Fruit fly (Drosophila melanogaster) whole organism, embryonic: ENCODE results near the gene Sry-alpha.

Experiments
- CG10431 ChIP-seq: fragments of 200-800 bp; sonication (Bioruptor generic); optimal IDR thresholded peaks from 3 replicates; lab custom pipeline; 2018; ENCODE audit warnings: missing biosample characterization, mild to moderate bottlenecking, missing genetic modification characterization
- CG10959 ChIP-seq: fragments of 200-800 bp; sonication (Bioruptor generic); IDR thresholded peaks from 2 replicates; pipeline ENCODE4 v1.3.6; 2022; ENCODE audit warnings: missing biosample characterization, missing genetic modification characterization
- CG12659 ChIP-seq: fragments of 200-800 bp; sonication (Bioruptor generic); optimal IDR thresholded peaks from 3 replicates; lab custom pipeline; 2017; ENCODE audit warnings: mild to moderate bottlenecking, missing biosample characterization, missing genetic modification reagents, missing genetic modification characterization
- CG14710 ChIP-seq: fragments of 200-800 bp; sonication (Bioruptor generic); optimal IDR thresholded peaks from 3 replicates; lab custom pipeline; 2019; ENCODE audit warnings: missing biosample characterization, mild to moderate bottlenecking, missing genetic modification characterization, moderate library complexity
- CG15479 ChIP-seq: fragments of 200-800 bp; sonication (Bioruptor generic); optimal IDR thresholded peaks from 3 replicates; lab custom pipeline; 2019; ENCODE audit warnings: missing biosample characterization, mild to moderate bottlenecking, missing genetic modification characterization, moderate library complexity
- CG15514 ChIP-seq: fragments of 200-800 bp; sonication (Bioruptor generic); optimal IDR thresholded peaks from 3 replicates; lab custom pipeline; 2017; ENCODE audit warnings: missing biosample characterization, missing genetic modification characterization, mild to moderate bottlenecking, moderate library complexity, missing genetic modification reagents
- CG15696 ChIP-seq: fragments of 200-800 bp; sonication (Bioruptor generic); optimal IDR thresholded peaks from 2 replicates; lab custom pipeline; 2019; ENCODE audit warnings: missing biosample characterization, mild to moderate bottlenecking, missing genetic modification characterization, moderate library complexity
- CG3995 ChIP-seq: fragments of 200-800 bp; sonication (Bioruptor generic); optimal IDR thresholded peaks from 3 replicates; lab custom pipeline; 2016; ENCODE audit warnings: missing biosample characterization, missing genetic modification characterization
- CG5245 ChIP-seq: fragments of 200-800 bp; sonication (Bioruptor generic); optimal IDR thresholded peaks from 3 replicates; lab custom pipeline; 2016; ENCODE audit warnings: missing biosample characterization, missing genetic modification characterization
- CG9215 ChIP-seq: fragments of 200-800 bp; sonication (Bioruptor generic); IDR thresholded peaks from 2 replicates; pipeline ENCODE4 v1.3.6; 2022; ENCODE audit warnings: missing biosample characterization, missing genetic modification characterization
- CG9727 ChIP-seq: fragments of 200-800 bp; sonication (Bioruptor generic); optimal IDR thresholded peaks from 3 replicates; lab custom pipeline; 2017; ENCODE audit warnings: missing biosample characterization, mild to moderate bottlenecking, missing genetic modification characterization
- Dbx ChIP-seq: fragments of 200-800 bp; sonication (Bioruptor generic); IDR thresholded peaks from 3 replicates; pipeline ENCODE4 v1.3.6; 2022; ENCODE audit warnings: missing biosample characterization, missing genetic modification characterization
- Dfd ChIP-seq, 2 experiments: fragments of >200 bp; optimal IDR thresholded peaks; 2 replicates each; lab custom pipeline; 2017; ENCODE audit warnings: missing biosample characterization in 2 of 2, missing genetic modification characterization in 2 of 2
- Drgx ChIP-seq: fragments of 200-800 bp; sonication (Bioruptor generic); IDR thresholded peaks from 2 replicates; pipeline ENCODE4 v1.3.6; 2022; ENCODE audit warnings: missing biosample characterization, missing genetic modification characterization
- ERR ChIP-seq: fragments of 200-800 bp; sonication (Bioruptor generic); optimal IDR thresholded peaks from 2 replicates; lab custom pipeline; 2016; ENCODE audit warnings: missing biosample characterization, missing genetic modification characterization
- Eip74EF ChIP-seq, 2 experiments: fragments of 200-800 bp in 1 of 2; fragments of >200 bp in 1 of 2; sonication (Bioruptor generic) in 1 of 2; optimal IDR thresholded peaks; 2 replicates each; lab custom pipeline; 2017 to 2019; ENCODE audit warnings: missing biosample characterization in 2 of 2, missing genetic modification characterization in 2 of 2, mild to moderate bottlenecking in 1 of 2, moderate library complexity in 1 of 2
- GATAe ChIP-seq: fragments of 200-800 bp; sonication (Bioruptor generic); conservative IDR thresholded peaks from 2 replicates; pipeline ENCODE4 v1.3.6; 2022; ENCODE audit warnings: missing biosample characterization, missing genetic modification characterization
- Gug ChIP-seq: fragments of 200-800 bp; sonication (Bioruptor generic); IDR thresholded peaks from 4 replicates; pipeline ENCODE4 v1.3.6; 2022; ENCODE audit warnings: missing biosample characterization, missing genetic modification characterization
- HLH54F ChIP-seq: fragments of 200-800 bp; sonication (Bioruptor generic); optimal IDR thresholded peaks from 3 replicates; lab custom pipeline; 2016; ENCODE audit warnings: missing biosample characterization, missing genetic modification characterization
- Hmr ChIP-seq: fragments of 200-800 bp; sonication (Bioruptor generic); optimal IDR thresholded peaks from 3 replicates; lab custom pipeline; 2017; ENCODE audit warnings: mild to moderate bottlenecking, missing biosample characterization, missing genetic modification reagents, missing genetic modification characterization
- Hr78 ChIP-seq, 2 experiments: fragments of 200-800 bp in 1 of 2; fragments of >200 bp in 1 of 2; sonication (Bioruptor generic) in 1 of 2; optimal IDR thresholded peaks; 2 replicates each; lab custom pipeline; 2017 to 2019; ENCODE audit warnings: missing biosample characterization in 2 of 2, missing genetic modification characterization in 2 of 2, mild to moderate bottlenecking in 1 of 2, moderate library complexity in 1 of 2
- PHDP ChIP-seq: fragments of 200-800 bp; sonication (Bioruptor generic); optimal IDR thresholded peaks from 3 replicates; lab custom pipeline; 2018; ENCODE audit warnings: missing biosample characterization, mild to moderate bottlenecking, missing genetic modification characterization, moderate library complexity
- Rx ChIP-seq: fragments of 200-800 bp; sonication (Bioruptor generic); IDR thresholded peaks from 2 replicates; pipeline ENCODE4 v1.3.6; 2022; ENCODE audit warnings: missing biosample characterization, missing genetic modification characterization
- YL-1 ChIP-seq: fragments of 200-800 bp; sonication (Bioruptor generic); optimal IDR thresholded peaks from 3 replicates; lab custom pipeline; 2017; ENCODE audit warnings: missing biosample characterization, mild to moderate bottlenecking, missing genetic modification characterization
- ara ChIP-seq: fragments of 200-800 bp; sonication (Bioruptor generic); IDR thresholded peaks from 2 replicates; pipeline ENCODE4 v1.3.6; 2022; ENCODE audit warnings: missing biosample characterization, missing genetic modification characterization
- az2 ChIP-seq: fragments of 200-800 bp; sonication (Bioruptor generic); optimal IDR thresholded peaks from 3 replicates; lab custom pipeline; 2016; ENCODE audit warnings: missing biosample characterization, missing genetic modification characterization
- bab2 ChIP-seq: fragments of 200-800 bp; sonication (Bioruptor generic); optimal IDR thresholded peaks from 2 replicates; lab custom pipeline; 2016; ENCODE audit warnings: missing biosample characterization, missing genetic modification characterization
- bcd ChIP-seq: fragments of 200-800 bp; sonication (Bioruptor generic); optimal IDR thresholded peaks from 2 replicates; lab custom pipeline; 2017; ENCODE audit warnings: missing biosample characterization, mild to moderate bottlenecking, missing genetic modification characterization
- bowl ChIP-seq: fragments of 200-800 bp; sonication (Bioruptor generic); IDR thresholded peaks from 2 replicates; pipeline ENCODE4 v1.3.6; 2022; ENCODE audit warnings: missing biosample characterization, missing genetic modification characterization
- br ChIP-seq: fragments of >200 bp; optimal IDR thresholded peaks from 2 replicates; lab custom pipeline; 2017
- caup ChIP-seq: fragments of 200-800 bp; sonication (Bioruptor generic); optimal IDR thresholded peaks from 3 replicates; lab custom pipeline; 2017; ENCODE audit warnings: missing biosample characterization, mild to moderate bottlenecking, missing genetic modification characterization, moderate library complexity; ENCODE audit not compliant: severe bottlenecking
- dpn ChIP-seq, 2 experiments: fragments of 200-800 bp; sonication (Bioruptor generic); optimal IDR thresholded peaks; 3 replicates each; lab custom pipeline; 2016; ENCODE audit warnings: missing biosample characterization in 2 of 2, missing genetic modification characterization in 2 of 2
- dysf ChIP-seq: fragments of 200-800 bp; sonication (Bioruptor generic); IDR thresholded peaks from 3 replicates; pipeline ENCODE4 v1.3.6; 2022; ENCODE audit warnings: missing biosample characterization, missing genetic modification characterization
- emc ChIP-seq: fragments of 200-800 bp; sonication (Bioruptor generic); optimal IDR thresholded peaks from 2 replicates; lab custom pipeline; 2016; ENCODE audit warnings: missing biosample characterization, missing genetic modification characterization
- ewg ChIP-seq: fragments of 200-800 bp; sonication (Bioruptor generic); optimal IDR thresholded peaks from 3 replicates; lab custom pipeline; 2017; ENCODE audit warnings: mild to moderate bottlenecking, missing biosample characterization, missing genetic modification reagents, missing genetic modification characterization
- exex ChIP-seq: fragments of 200-800 bp; sonication (Bioruptor generic); optimal IDR thresholded peaks from 4 replicates; lab custom pipeline; 2018; ENCODE audit warnings: missing biosample characterization, mild to moderate bottlenecking, missing genetic modification characterization, moderate library complexity
- fd102C ChIP-seq: fragments of 200-800 bp; sonication (Bioruptor generic); optimal IDR thresholded peaks from 2 replicates; lab custom pipeline; 2018; ENCODE audit warnings: missing biosample characterization, mild to moderate bottlenecking, missing genetic modification characterization, moderate library complexity
- knrl ChIP-seq: fragments of 200-800 bp; sonication (Bioruptor generic); IDR thresholded peaks from 3 replicates; pipeline ENCODE4 v1.3.6; 2022; ENCODE audit warnings: missing biosample characterization, missing genetic modification characterization; ENCODE audit not compliant: partially characterized antibody
- lilli ChIP-seq: fragments of 200-800 bp; sonication (Bioruptor generic); optimal IDR thresholded peaks from 3 replicates; lab custom pipeline; 2016; ENCODE audit warnings: missing biosample characterization, missing genetic modification characterization
- mam ChIP-seq: fragments of 200-800 bp; sonication (Bioruptor generic); optimal IDR thresholded peaks from 3 replicates; lab custom pipeline; 2016; ENCODE audit warnings: missing biosample characterization, missing genetic modification characterization
- mirr ChIP-seq: fragments of 200-800 bp; sonication (Bioruptor generic); optimal IDR thresholded peaks from 3 replicates; lab custom pipeline; 2018; ENCODE audit warnings: missing biosample characterization, mild to moderate bottlenecking, missing genetic modification characterization
- mld ChIP-seq: fragments of 200-800 bp; sonication (Bioruptor generic); IDR thresholded peaks from 3 replicates; pipeline ENCODE4 v1.3.6; 2022; ENCODE audit warnings: missing biosample characterization, missing genetic modification characterization; ENCODE audit not compliant: partially characterized antibody
- prd ChIP-seq, 3 experiments: fragments of >200 bp in 2 of 3; fragments of 200-800 bp in 1 of 3; sonication (Bioruptor generic) in 1 of 3; optimal IDR thresholded peaks in 2 of 3; IDR thresholded peaks in 1 of 3; 2 replicates in 2 of 3; 3 replicates in 1 of 3; pipeline versions ENCODE4 v1.3.6 to Lab custom; 2017 to 2022; ENCODE audit warnings: missing biosample characterization in 1 of 3, missing genetic modification characterization in 1 of 3
- repo ChIP-seq: fragments of 200-800 bp; sonication (Bioruptor generic); optimal IDR thresholded peaks from 2 replicates; lab custom pipeline; 2016; ENCODE audit warnings: missing biosample characterization, missing genetic modification characterization
- sens ChIP-seq: fragments of 200-800 bp; sonication (Bioruptor generic); peaks from one replicate; lab custom pipeline; 2016; ENCODE audit warnings: missing biosample characterization, missing genetic modification characterization
- ssp ChIP-seq: fragments of 200-800 bp; sonication (Bioruptor generic); IDR thresholded peaks from 2 replicates; pipeline ENCODE4 v1.3.6; 2022; ENCODE audit warnings: missing biosample characterization, missing genetic modification characterization
- sug ChIP-seq: fragments of 200-800 bp; optimal IDR thresholded peaks from 2 replicates; lab custom pipeline; 2019; ENCODE audit warnings: missing biosample characterization, mild to moderate bottlenecking, missing genetic modification characterization, moderate library complexity
- unpg ChIP-seq: fragments of 200-800 bp; sonication (Bioruptor generic); optimal IDR thresholded peaks from 3 replicates; lab custom pipeline; 2018; ENCODE audit warnings: missing biosample characterization, mild to moderate bottlenecking, missing genetic modification characterization, moderate library complexity

The Sry-alpha gene

DNA sequence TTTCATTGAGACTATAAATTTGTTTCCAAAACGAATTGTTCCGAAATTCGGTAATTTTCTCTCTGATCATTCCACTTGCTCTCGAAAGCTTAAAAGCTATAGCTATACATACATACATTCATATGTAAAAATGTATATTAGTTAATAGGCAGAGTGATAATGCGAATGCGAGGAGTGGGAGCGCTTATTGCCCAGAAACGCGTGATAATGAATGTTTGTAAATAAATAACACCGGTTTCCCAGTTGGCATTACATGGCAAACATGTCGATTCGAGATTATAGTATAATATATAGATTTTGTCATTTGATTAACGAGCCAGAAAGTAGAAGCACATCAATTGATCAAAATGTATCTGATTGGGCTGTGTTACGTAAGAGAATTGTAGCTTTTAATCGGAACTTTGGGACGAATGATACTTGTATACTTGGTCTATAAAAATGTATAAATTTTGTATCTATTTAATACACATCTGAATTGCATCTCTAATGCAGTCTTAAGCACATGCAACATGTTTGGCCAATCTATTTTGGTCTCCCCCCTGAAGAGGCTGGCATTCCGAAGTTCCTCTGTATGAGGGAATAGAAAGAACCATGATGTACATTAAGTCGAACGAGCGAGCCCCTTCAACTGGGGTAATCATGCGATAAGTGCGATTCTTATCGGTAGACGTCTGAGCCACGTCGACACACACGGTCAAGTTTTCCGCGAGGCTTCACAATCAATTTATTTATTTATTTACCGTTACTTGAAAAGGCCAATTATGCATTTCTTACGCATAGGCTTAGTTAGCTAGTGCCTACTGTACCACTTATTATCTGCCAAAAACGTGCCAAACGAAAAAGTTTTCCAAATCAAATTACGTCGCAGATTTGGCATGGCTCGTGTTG lies 26.7 kb upstream of the Sry-alpha start:
- no peak for TF ChIP-seq CG3995 (GFP tag; lab: Kevin White, UChicago)
- TF ChIP-seq CG14710 (tag; lab: Kevin White, UChicago), result no peak
- TF ChIP-seq Hr78 (GFP tag; optimal IDR thresholded peaks at IDR 0.05; lab: Kevin White, UChicago), result no peak
- no peak; the same call in 1 of the 2 replicates for TF ChIP-seq Rx (GFP tag; lab: Robert Waterston, UW)
- no peak for TF ChIP-seq knrl (GFP tag; lab: Robert Waterston, UW)
- no peak for TF ChIP-seq prd (optimal IDR thresholded peaks at IDR 0.05; lab: Kevin White, UChicago)
- peak; percentile 35; the same call in 1 of the 3 replicates for TF ChIP-seq prd (GFP tag; IDR thresholded peaks at IDR 0.05; lab: Robert Waterston, UW)
- no peak for TF ChIP-seq PHDP (tag; lab: Kevin White, UChicago)
- no peak for TF ChIP-seq CG10959
- no peak for TF ChIP-seq ara
- TF ChIP-seq Drgx, result peak; percentile 59
- no peak for TF ChIP-seq mld (GFP tag; lab: Robert Waterston, UW)
- TF ChIP-seq mirr (GFP tag; lab: Kevin White, UChicago), result peak; percentile 64
- TF ChIP-seq GATAe, result peak; percentile 38; the same call in 1 of the 2 replicates
- no peak for TF ChIP-seq CG15479
- no peak for TF ChIP-seq bowl (GFP tag; lab: Robert Waterston, UW)
- peak; percentile 28 for TF ChIP-seq CG9727 (GFP tag; lab: Kevin White, UChicago)
- TF ChIP-seq Dfd (GFP tag; optimal IDR thresholded peaks at IDR 0.05; lab: Kevin White, UChicago), result no peak
- peak; percentile 11 for TF ChIP-seq Hmr (GFP tag; lab: Kevin White, UChicago)
- TF ChIP-seq CG12659 (GFP tag; lab: Kevin White, UChicago), result peak; percentile 11
- no peak for TF ChIP-seq ssp (GFP tag; lab: Robert Waterston, UW)
- TF ChIP-seq bab2 (GFP tag; lab: Kevin White, UChicago), result no peak
- no peak for TF ChIP-seq CG15696
- TF ChIP-seq lilli (GFP tag; lab: Kevin White, UChicago), result peak; percentile 19
- peak; percentile 32 for TF ChIP-seq ERR (GFP tag; lab: Kevin White, UChicago)
- no peak for TF ChIP-seq az2 (GFP tag; lab: Kevin White, UChicago)
- TF ChIP-seq repo (GFP tag; lab: Kevin White, UChicago), result no peak
- no peak for TF ChIP-seq Eip74EF (GFP tag; optimal IDR thresholded peaks at IDR 0.05; lab: Kevin White, UChicago)
- TF ChIP-seq CG15514 (GFP tag; lab: Kevin White, UChicago), result peak; percentile 38
- TF ChIP-seq caup (GFP tag; lab: Kevin White, UChicago), result peak; percentile 7
- no peak for TF ChIP-seq CG10431 (GFP tag; lab: Kevin White, UChicago)
- TF ChIP-seq CG9215 (GFP tag; lab: Robert Waterston, UW), result peak; percentile 27; the same call in 1 of the 2 replicates
- TF ChIP-seq exex, result peak; percentile 64
- no peak for TF ChIP-seq ewg (GFP tag; lab: Kevin White, UChicago)
- no peak for TF ChIP-seq br (lab: Kevin White, UChicago)
- TF ChIP-seq fd102C (GFP tag; lab: Kevin White, UChicago), result no peak
- no peak for TF ChIP-seq unpg
- TF ChIP-seq mam (GFP tag; lab: Kevin White, UChicago), result peak; percentile 60
- TF ChIP-seq Gug (GFP tag; lab: Robert Waterston, UW), result 0 out of 4 replicates have a peak, but pooled peaks have one; percentile 20
- TF ChIP-seq CG5245 (GFP tag; lab: Kevin White, UChicago), result no peak
- peak; percentile 6 for TF ChIP-seq HLH54F
- TF ChIP-seq sens (GFP tag; lab: Kevin White, UChicago), result peak; percentile 59
- TF ChIP-seq bcd (GFP tag; lab: Kevin White, UChicago), result peak; percentile 23
- peak; percentile 25 for TF ChIP-seq sug (tag; lab: Kevin White, UChicago)
- peak; percentile 17 for TF ChIP-seq YL-1 (GFP tag; lab: Kevin White, UChicago)
- peak; percentile 54; the same call in 2 of the 3 replicates for TF ChIP-seq dysf (GFP tag; lab: Robert Waterston, UW)
- TF ChIP-seq Dbx (GFP tag; lab: Robert Waterston, UW), result peak; percentile 33; the same call in 1 of the 3 replicates
- TF ChIP-seq dpn (GFP tag; optimal IDR thresholded peaks at IDR 0.05; lab: Kevin White, UChicago), result peak in 1 of 2 experiments; percentile 19
- TF ChIP-seq emc (GFP tag; lab: Kevin White, UChicago), result no peak
